Fruit fly (Drosophila melanogaster) whole organism, embryonic: ENCODE data around the gene CG7213.

Source experiments
- Asciz ChIP-seq: fragments of 200-800 bp; sonication (Bioruptor generic); optimal IDR thresholded peaks from 2 replicates; lab custom pipeline; 2017; ENCODE audit warnings: missing biosample characterization, mild to moderate bottlenecking, missing genetic modification characterization, missing genetic modification reagents
- B-H2 ChIP-seq: fragments of 200-800 bp; sonication (Bioruptor generic); optimal IDR thresholded peaks from 2 replicates; lab custom pipeline; 2018; ENCODE audit warnings: missing biosample characterization, mild to moderate bottlenecking, missing genetic modification characterization
- CG11093 ChIP-seq: fragments of 200-800 bp; sonication (Bioruptor generic); IDR thresholded peaks from 3 replicates; pipeline ENCODE4 v1.3.6; 2022; ENCODE audit warnings: missing biosample characterization, missing genetic modification characterization
- CG12155 ChIP-seq: fragments of 200-800 bp; sonication (Bioruptor generic); optimal IDR thresholded peaks from 3 replicates; lab custom pipeline; 2016; ENCODE audit warnings: missing biosample characterization, missing genetic modification characterization
- CG1233 ChIP-seq: fragments of 200-800 bp; sonication (Bioruptor generic); optimal IDR thresholded peaks from 4 replicates; lab custom pipeline; 2018; ENCODE audit warnings: missing biosample characterization, mild to moderate bottlenecking, missing genetic modification characterization
- CG15601 ChIP-seq: fragments of 200-800 bp; sonication (Bioruptor generic); optimal IDR thresholded peaks from 3 replicates; lab custom pipeline; 2019; ENCODE audit warnings: missing biosample characterization, mild to moderate bottlenecking, missing genetic modification characterization, moderate library complexity
- CG1602 ChIP-seq: fragments of 200-800 bp; sonication (Bioruptor generic); optimal IDR thresholded peaks from 3 replicates; lab custom pipeline; 2016; ENCODE audit warnings: missing biosample characterization, missing genetic modification characterization
- CG1603 ChIP-seq: fragments of 200-800 bp; sonication (Bioruptor generic); optimal IDR thresholded peaks from 2 replicates; lab custom pipeline; 2019; ENCODE audit warnings: missing biosample characterization, mild to moderate bottlenecking, missing genetic modification characterization, moderate library complexity
- CG16815 ChIP-seq: fragments of 200-800 bp; sonication (Bioruptor generic); optimal IDR thresholded peaks from 3 replicates; lab custom pipeline; 2017; ENCODE audit warnings: missing biosample characterization, mild to moderate bottlenecking, missing genetic modification characterization
- CG17802 ChIP-seq: fragments of 200-800 bp; sonication (Bioruptor generic); optimal IDR thresholded peaks from 2 replicates; lab custom pipeline; 2018; ENCODE audit warnings: missing biosample characterization, mild to moderate bottlenecking, missing genetic modification characterization, moderate library complexity
- CG31441 ChIP-seq: fragments of 200-800 bp; sonication (Bioruptor generic); IDR thresholded peaks from 2 replicates; pipeline ENCODE4 v1.3.6; 2022; ENCODE audit warnings: missing biosample characterization, missing genetic modification characterization
- CG3838 ChIP-seq: fragments of 200-800 bp; sonication (Bioruptor generic); optimal IDR thresholded peaks from 3 replicates; lab custom pipeline; 2016; ENCODE audit warnings: missing biosample characterization, missing genetic modification characterization
- CG4617 ChIP-seq: fragments of 200-800 bp; sonication (Bioruptor generic); optimal IDR thresholded peaks from 3 replicates; lab custom pipeline; 2016; ENCODE audit warnings: missing biosample characterization, missing genetic modification characterization, borderline replicate concordance
- CG6175 ChIP-seq: fragments of 200-800 bp; sonication (Bioruptor generic); IDR thresholded peaks from 3 replicates; pipeline ENCODE4 v1.3.6; 2022; ENCODE audit warnings: missing biosample characterization, missing genetic modification characterization
- CG6791 ChIP-seq: fragments of 200-800 bp; sonication (Bioruptor generic); IDR thresholded peaks from 3 replicates; pipeline ENCODE4 v1.3.6; 2022; ENCODE audit warnings: missing biosample characterization, missing genetic modification characterization; ENCODE audit not compliant: partially characterized antibody
- CG6813 ChIP-seq: fragments of 200-800 bp; sonication (Bioruptor generic); optimal IDR thresholded peaks from 2 replicates; lab custom pipeline; 2017; ENCODE audit warnings: missing biosample characterization, missing genetic modification characterization, mild to moderate bottlenecking, moderate library complexity, missing genetic modification reagents
- CG9932 ChIP-seq: fragments of 200-800 bp; sonication (Bioruptor generic); IDR thresholded peaks from 2 replicates; pipeline ENCODE4 v1.3.6; 2022; ENCODE audit warnings: missing biosample characterization, missing genetic modification characterization
- Dek ChIP-seq: fragments of 200-800 bp; sonication (Bioruptor generic); optimal IDR thresholded peaks from 3 replicates; lab custom pipeline; 2019; ENCODE audit warnings: missing biosample characterization, mild to moderate bottlenecking, missing genetic modification characterization, moderate library complexity
- Dip3 ChIP-seq: fragments of 200-800 bp; sonication (Bioruptor generic); optimal IDR thresholded peaks from 3 replicates; lab custom pipeline; 2016; ENCODE audit warnings: missing biosample characterization, missing genetic modification characterization
- Dll ChIP-seq: fragments of 200-800 bp; sonication (Bioruptor generic); IDR thresholded peaks from 4 replicates; pipeline ENCODE4 v1.3.6; 2022; ENCODE audit warnings: missing biosample characterization, missing genetic modification characterization; ENCODE audit not compliant: partially characterized antibody
- Dp ChIP-seq: fragments of 200-800 bp; sonication (Bioruptor generic); optimal IDR thresholded peaks from 2 replicates; lab custom pipeline; 2018; ENCODE audit warnings: missing biosample characterization, mild to moderate bottlenecking, missing genetic modification characterization, moderate library complexity
- ERR ChIP-seq: fragments of 200-800 bp; sonication (Bioruptor generic); optimal IDR thresholded peaks from 2 replicates; lab custom pipeline; 2016; ENCODE audit warnings: missing biosample characterization, missing genetic modification characterization
- Ets97D ChIP-seq: fragments of 200-800 bp; sonication (Bioruptor generic); optimal IDR thresholded peaks from 3 replicates; lab custom pipeline; 2016; ENCODE audit warnings: missing biosample characterization, missing genetic modification characterization
- Fer1 ChIP-seq: fragments of 200-800 bp; sonication (Bioruptor generic); optimal IDR thresholded peaks from 2 replicates; lab custom pipeline; 2017; ENCODE audit warnings: missing biosample characterization, mild to moderate bottlenecking, missing genetic modification characterization
- GATAe ChIP-seq: fragments of 200-800 bp; sonication (Bioruptor generic); conservative IDR thresholded peaks from 2 replicates; pipeline ENCODE4 v1.3.6; 2022; ENCODE audit warnings: missing biosample characterization, missing genetic modification characterization
- Hey ChIP-seq: fragments of 200-800 bp; sonication (Bioruptor generic); optimal IDR thresholded peaks from 3 replicates; lab custom pipeline; 2018; ENCODE audit warnings: missing biosample characterization, mild to moderate bottlenecking, missing genetic modification characterization
- HmgD ChIP-seq: fragments of 200-800 bp; sonication (Bioruptor generic); optimal IDR thresholded peaks from 3 replicates; lab custom pipeline; 2016; ENCODE audit warnings: missing biosample characterization, missing genetic modification characterization
- Hmx ChIP-seq: fragments of 200-800 bp; sonication (Bioruptor generic); optimal IDR thresholded peaks from 2 replicates; lab custom pipeline; 2016; ENCODE audit warnings: missing biosample characterization, missing genetic modification characterization
- Hr39 ChIP-seq: fragments of >200 bp; optimal IDR thresholded peaks from 2 replicates; lab custom pipeline; 2017
- Myb ChIP-seq: fragments of 200-800 bp; sonication (Bioruptor generic); optimal IDR thresholded peaks from 2 replicates; lab custom pipeline; 2016; ENCODE audit warnings: missing biosample characterization, missing genetic modification characterization
- Nf-YB ChIP-seq: fragments of 200-800 bp; sonication (Bioruptor generic); optimal IDR thresholded peaks from 3 replicates; lab custom pipeline; 2019; ENCODE audit warnings: missing biosample characterization, mild to moderate bottlenecking, missing genetic modification characterization, moderate library complexity
- Oli ChIP-seq: fragments of 200-800 bp; sonication (Bioruptor generic); optimal IDR thresholded peaks from 2 replicates; lab custom pipeline; 2018; ENCODE audit warnings: missing biosample characterization, mild to moderate bottlenecking, missing genetic modification characterization, moderate library complexity
- Pdp1 ChIP-seq, 2 experiments: fragments of 200-800 bp; sonication (Bioruptor generic); optimal IDR thresholded peaks; 3 replicates each; lab custom pipeline; 2016; ENCODE audit warnings: missing biosample characterization in 2 of 2, missing genetic modification characterization in 2 of 2, mild to moderate bottlenecking in 1 of 2, moderate library complexity in 1 of 2
- Usf ChIP-seq: fragments of 200-800 bp; sonication (Bioruptor generic); optimal IDR thresholded peaks from 2 replicates; lab custom pipeline; 2017; ENCODE audit warnings: missing genotype, missing biosample characterization, missing genetic modification characterization
- ash1 ChIP-seq: fragments of 200-800 bp; sonication (Bioruptor generic); optimal IDR thresholded peaks from 2 replicates; lab custom pipeline; 2018; ENCODE audit warnings: missing biosample characterization, mild to moderate bottlenecking, missing genetic modification characterization
- chinmo ChIP-seq: fragments of 200-800 bp; sonication (Bioruptor generic); IDR thresholded peaks from 4 replicates; pipeline ENCODE4 v1.3.6; 2022; ENCODE audit warnings: missing biosample characterization, missing genetic modification characterization; ENCODE audit not compliant: partially characterized antibody
- dmrt99B ChIP-seq: fragments of 200-800 bp; sonication (Bioruptor generic); optimal IDR thresholded peaks from 2 replicates; lab custom pipeline; 2018; ENCODE audit warnings: missing biosample characterization, mild to moderate bottlenecking, missing genetic modification characterization, moderate library complexity
- ems ChIP-seq: fragments of 200-800 bp; sonication (Bioruptor generic); optimal IDR thresholded peaks from 3 replicates; lab custom pipeline; 2016; ENCODE audit warnings: missing biosample characterization, missing genetic modification characterization
- fd96Cb ChIP-seq: fragments of 200-800 bp; sonication (Bioruptor generic); optimal IDR thresholded peaks from 2 replicates; lab custom pipeline; 2018; ENCODE audit warnings: missing biosample characterization, mild to moderate bottlenecking, missing genetic modification characterization, moderate library complexity
- luna ChIP-seq: fragments of 200-800 bp; sonication (Bioruptor generic); optimal IDR thresholded peaks from 2 replicates; lab custom pipeline; 2016; ENCODE audit warnings: missing biosample characterization, missing genetic modification characterization
- onecut ChIP-seq: fragments of 200-800 bp; sonication (Bioruptor generic); IDR thresholded peaks from 2 replicates; pipeline ENCODE4 v1.3.6; 2022; ENCODE audit warnings: missing biosample characterization, missing genetic modification characterization
- peb ChIP-seq: fragments of 200-800 bp; sonication (Bioruptor generic); IDR thresholded peaks from 2 replicates; pipeline ENCODE4 v1.3.6; 2022; ENCODE audit warnings: missing biosample characterization, missing genetic modification characterization
- sc ChIP-seq, 3 experiments: fragments of >200 bp in 2 of 3; fragments of 200-800 bp in 1 of 3; sonication (Bioruptor generic) in 1 of 3; optimal IDR thresholded peaks; 2 replicates in 2 of 3; 3 replicates in 1 of 3; lab custom pipeline; 2017; ENCODE audit warnings: mild to moderate bottlenecking in 1 of 3, missing biosample characterization in 1 of 3, missing genetic modification characterization in 1 of 3, missing genetic modification reagents in 1 of 3
- sob ChIP-seq: fragments of 200-800 bp; sonication (Bioruptor generic); IDR thresholded peaks from 2 replicates; pipeline ENCODE4 v1.3.6; 2022; ENCODE audit warnings: missing biosample characterization, missing genetic modification characterization
- sqz ChIP-seq: fragments of 200-800 bp; sonication (Bioruptor generic); optimal IDR thresholded peaks from 3 replicates; lab custom pipeline; 2018; ENCODE audit warnings: missing biosample characterization, mild to moderate bottlenecking, missing genetic modification characterization
- trem ChIP-seq: fragments of 200-800 bp; optimal IDR thresholded peaks from 3 replicates; lab custom pipeline; 2019; ENCODE audit warnings: missing biosample characterization, mild to moderate bottlenecking, missing genetic modification characterization, moderate library complexity
- vfl ChIP-seq: fragments of 200-800 bp; sonication (Bioruptor generic); optimal IDR thresholded peaks from 2 replicates; lab custom pipeline; 2016; ENCODE audit warnings: missing biosample characterization, missing genetic modification characterization

The CG7213 gene

dm6 chr3L:8202317-8202842, 38.0 kb downstream of the CG7213 start, which contains the start of the genes CG7366 and CG13679:
CG7366 (minus strand) TSS chr3L:8202417.
CG13679 (plus strand) TSS chr3L:8202792.
- TF ChIP-seq CG3838 (no peak), HmgD (no peak), Dll (no peak), CG1603 (no peak)

dm6 chr3L:8197779-8198279, 42.6 kb downstream of the CG7213 start, which contains the start of the genes UbcE2M and Dhps:
UbcE2M (minus strand) TSS chr3L:8197987.
Dhps (plus strand) TSS chr3L:8198207.
- TF ChIP-seq Ets97D (GFP tag; lab: Kevin White, UChicago) (peak; percentile 36), luna (no peak), CG6791 (GFP tag; lab: Robert Waterston, UW) (peak; percentile 82), CG31441 (no peak), sqz (GFP tag; lab: Kevin White, UChicago) (no peak), Hr39 (no peak), sc (optimal IDR thresholded peaks at IDR 0.05; lab: Kevin White, UChicago) (no peak), sc (GFP tag; optimal IDR thresholded peaks at IDR 0.05; lab: Kevin White, UChicago) (peak; percentile 57), CG11093 (GFP tag; lab: Robert Waterston, UW) (peak; percentile 56; the same call in 1 of the 3 replicates), ash1 (GFP tag; lab: Kevin White, UChicago) (no peak), peb (GFP tag; lab: Robert Waterston, UW) (peak; percentile 43; the same call in 1 of the 2 replicates), trem (tag; lab: Kevin White, UChicago) (peak; percentile 65), Pdp1 (GFP tag; optimal IDR thresholded peaks at IDR 0.05; lab: Kevin White, UChicago) (peak; percentile 37 to 65), chinmo (GFP tag; lab: Robert Waterston, UW) (0 out of 4 replicates have a peak, but pooled peaks have one; percentile 62), Hey (tag; lab: Kevin White, UChicago) (no peak), ERR (GFP tag; lab: Kevin White, UChicago) (no peak), CG15601 (tag; lab: Kevin White, UChicago) (no peak), vfl (GFP tag; lab: Kevin White, UChicago) (peak; percentile 29), sob (peak; percentile 73), Usf (GFP tag; lab: Kevin White, UChicago) (peak; percentile 73), CG17802 (tag; lab: Kevin White, UChicago) (peak; percentile 16), Dip3 (GFP tag; lab: Kevin White, UChicago) (peak; percentile 49), CG16815 (GFP tag; lab: Kevin White, UChicago) (peak; percentile 69), fd96Cb (tag; lab: Kevin White, UChicago) (peak; percentile 72), CG4617 (GFP tag; lab: Kevin White, UChicago) (peak; percentile 65), Fer1 (GFP tag; lab: Kevin White, UChicago) (peak; percentile 78), Dek (tag; lab: Kevin White, UChicago) (peak; percentile 80), Asciz (GFP tag; lab: Kevin White, UChicago) (no peak), Dll (peak; percentile 75), Myb (GFP tag; lab: Kevin White, UChicago) (peak; percentile 66), onecut (GFP tag; lab: Robert Waterston, UW) (peak; percentile 19; the same call in 1 of the 2 replicates), CG1602 (GFP tag; lab: Kevin White, UChicago) (peak; percentile 63), GATAe (GFP tag; lab: Robert Waterston, UW) (0 out of 2 replicates have a peak, but pooled peaks have one; percentile 11), dmrt99B (no peak), B-H2 (GFP tag; lab: Kevin White, UChicago) (peak; percentile 71), Nf-YB (GFP tag; lab: Kevin White, UChicago) (no peak), CG1233 (peak; percentile 68), CG6813 (GFP tag; lab: Kevin White, UChicago) (no peak), Dp (GFP tag; lab: Kevin White, UChicago) (peak; percentile 36), Hmx (GFP tag; lab: Kevin White, UChicago) (no peak), ems (GFP tag; lab: Kevin White, UChicago) (no peak), CG12155 (GFP tag; lab: Kevin White, UChicago) (peak; percentile 70), CG6175 (GFP tag; lab: Robert Waterston, UW) (peak; percentile 75; the same call in 1 of the 3 replicates), CG9932 (peak; percentile 90), Oli (tag; lab: Kevin White, UChicago) (peak; percentile 65)
